Worm (Caenorhabditis elegans) whole organism, midembryonic: ENCODE results near the gene nhr-54.
A peak's percentile ranks its signal among the peaks of the same experiment; 100 is the strongest.

ENCODE experiments used
- T22C8.4 ChIP-seq: fragments of 200-800 bp; sonication (Bioruptor generic); IDR thresholded peaks from 2 replicates; pipeline ENCODE4 v1.3.6; 2022; ENCODE audit warnings: missing genetic modification characterization, missing compliant biosample characterization
- cog-1 ChIP-seq: sonication (generic microtip); optimal IDR thresholded peaks from 2 replicates; lab custom pipeline; 2016; ENCODE audit warnings: missing genetic modification characterization, missing compliant biosample characterization
- flt-1 ChIP-seq: fragments of 200-800 bp; sonication (Bioruptor generic); IDR thresholded peaks from 2 replicates; pipeline ENCODE4 v1.3.6; 2022; ENCODE audit warnings: missing genetic modification characterization, missing compliant biosample characterization
- klf-2 ChIP-seq: fragments of 200-800 bp; sonication (Bioruptor generic); conservative IDR thresholded peaks from 2 replicates; pipeline ENCODE4 v1.3.6; 2022; ENCODE audit warnings: missing genetic modification reagents, missing genetic modification characterization, missing compliant biosample characterization
- med-1 ChIP-seq: sonication (generic microtip); optimal IDR thresholded peaks from 2 replicates; lab custom pipeline; 2017; ENCODE audit warnings: missing genetic modification characterization, mild to moderate bottlenecking, missing compliant biosample characterization, antibody characterized with exemption, missing genetic modification reagents; ENCODE audit not compliant: insufficient read depth
- ref-1 ChIP-seq: fragments of 200-800 bp; sonication (Bioruptor generic); conservative IDR thresholded peaks from 2 replicates; pipeline ENCODE4 v1.3.6; 2022; ENCODE audit warnings: missing genetic modification reagents, missing genetic modification characterization, missing compliant biosample characterization
- tab-1 ChIP-seq: fragments of 200-800 bp; sonication (Bioruptor generic); IDR thresholded peaks from 2 replicates; pipeline ENCODE4 v1.3.6; 2022; ENCODE audit warnings: missing genetic modification characterization, missing compliant biosample characterization
- ztf-23 ChIP-seq: fragments of 200-800 bp; sonication (Bioruptor generic); IDR thresholded peaks from 2 replicates; pipeline ENCODE4 v1.3.6; 2022; ENCODE audit warnings: missing genetic modification reagents, missing genetic modification characterization, missing compliant biosample characterization
- ztf-29 ChIP-seq: fragments of 200-800 bp; sonication (Bioruptor generic); IDR thresholded peaks from 2 replicates; pipeline ENCODE4 v1.3.6; 2022; ENCODE audit warnings: missing genetic modification reagents, missing genetic modification characterization, missing compliant biosample characterization

The nhr-54 gene

ce11 chrV:16505828-16506227 lies at the start of gene nhr-54:
Gene nhr-54 (minus strand): TSS chrV:16505928.
- TF ChIP-seq klf-2: no peak
- TF ChIP-seq T22C8.4 (GFP tag; lab: Robert Waterston, UW): no peak

- TF ChIP-seq ztf-29 (GFP tag; lab: Robert Waterston, UW) (no peak; the same call in 1 of the 2 replicates), med-1 (GFP tag; lab: Kevin White, UChicago) (no peak), tab-1 (GFP tag; lab: Robert Waterston, UW) (peak; percentile 79), klf-2 (peak; percentile 83), flt-1 (peak; percentile 84), T22C8.4 (GFP tag; lab: Robert Waterston, UW) (peak; percentile 60; the same call in 1 of the 2 replicates), cog-1 (no peak), ztf-23 (peak; percentile 86), ref-1 (GFP tag; lab: Robert Waterston, UW) (peak; percentile 83)
Measured at ce11 chrV:16552929-16553328, 47.2 kb upstream of the nhr-54 start, which contains the start of gene Y32B12B.4. Gene Y32B12B.4 (plus strand): TSS chrV:16553327.

ce11 chrV:16550680-16551079 lies 45.0 kb upstream of the nhr-54 start, which contains the start of gene srbc-65:
Gene srbc-65 (plus strand): TSS chrV:16550980.
- TF ChIP-seq ref-1 (GFP tag; lab: Robert Waterston, UW) (no peak), T22C8.4 (GFP tag; lab: Robert Waterston, UW) (no peak), ztf-23 (no peak), ztf-29 (GFP tag; lab: Robert Waterston, UW) (no peak), tab-1 (GFP tag; lab: Robert Waterston, UW) (no peak), klf-2 (no peak)

ce11 chrV:16540657-16541056 lies 34.9 kb upstream of the nhr-54 start:
- no peak for TF ChIP-seq ref-1 (GFP tag; lab: Robert Waterston, UW)
- TF ChIP-seq ztf-29 (GFP tag; lab: Robert Waterston, UW): no peak
- TF ChIP-seq med-1 (GFP tag; lab: Kevin White, UChicago): no peak
- TF ChIP-seq ztf-23: no peak
- no peak for TF ChIP-seq cog-1
- no peak for TF ChIP-seq flt-1
- TF ChIP-seq klf-2: no peak
- no peak for TF ChIP-seq T22C8.4 (GFP tag; lab: Robert Waterston, UW)
- no peak for TF ChIP-seq tab-1 (GFP tag; lab: Robert Waterston, UW)

ce11 chrV:16539666-16540065 lies 33.9 kb upstream of the nhr-54 start:
- TF ChIP-seq tab-1 (GFP tag; lab: Robert Waterston, UW): no peak
- TF ChIP-seq flt-1: no peak
- no peak for TF ChIP-seq T22C8.4 (GFP tag; lab: Robert Waterston, UW)
- TF ChIP-seq ztf-29 (GFP tag; lab: Robert Waterston, UW): no peak
- TF ChIP-seq cog-1: no peak
- TF ChIP-seq klf-2: no peak
- no peak for TF ChIP-seq ztf-23
- no peak for TF ChIP-seq med-1 (GFP tag; lab: Kevin White, UChicago)
- TF ChIP-seq ref-1 (GFP tag; lab: Robert Waterston, UW): no peak

ce11 chrV:16537908-16538446 lies 32.2 kb upstream of the nhr-54 start, which contains the start of gene Y32B12B.2:
Gene Y32B12B.2 (plus strand): TSS chrV:16538396.
- TF ChIP-seq ztf-23: no peak
- TF ChIP-seq flt-1: 0 out of 2 replicates have a peak, but pooled peaks have one; percentile 27
- no peak for TF ChIP-seq klf-2

ce11 chrV:16536701-16537100 lies 31.0 kb upstream of the nhr-54 start, which contains the start of gene Y32B12B.1:
Gene Y32B12B.1 (plus strand): TSS chrV:16537001.
- TF ChIP-seq ztf-23 (no peak), tab-1 (GFP tag; lab: Robert Waterston, UW) (no peak), ztf-29 (GFP tag; lab: Robert Waterston, UW) (no peak), klf-2 (no peak), flt-1 (no peak), ref-1 (GFP tag; lab: Robert Waterston, UW) (no peak), T22C8.4 (GFP tag; lab: Robert Waterston, UW) (no peak), cog-1 (no peak)

- TF ChIP-seq flt-1: no peak
- TF ChIP-seq ref-1 (GFP tag; lab: Robert Waterston, UW): no peak
- no peak for TF ChIP-seq ztf-23
- no peak for TF ChIP-seq ztf-29 (GFP tag; lab: Robert Waterston, UW)
- TF ChIP-seq T22C8.4 (GFP tag; lab: Robert Waterston, UW): no peak
- TF ChIP-seq med-1 (GFP tag; lab: Kevin White, UChicago): no peak
- no peak for TF ChIP-seq klf-2
- TF ChIP-seq tab-1 (GFP tag; lab: Robert Waterston, UW): no peak
- TF ChIP-seq cog-1: no peak
Measured at ce11 chrV:16535172-16535571, 29.4 kb upstream of the nhr-54 start, which contains the start of gene Y32B12B.8. Gene Y32B12B.8 (plus strand): TSS chrV:16535472.

- TF ChIP-seq ztf-23: no peak
- TF ChIP-seq flt-1: no peak
- no peak for TF ChIP-seq T22C8.4 (GFP tag; lab: Robert Waterston, UW)
- no peak for TF ChIP-seq cog-1
- TF ChIP-seq tab-1 (GFP tag; lab: Robert Waterston, UW): no peak
- no peak for TF ChIP-seq med-1 (GFP tag; lab: Kevin White, UChicago)
- no peak for TF ChIP-seq ref-1 (GFP tag; lab: Robert Waterston, UW)
- TF ChIP-seq klf-2: no peak
- no peak for TF ChIP-seq ztf-29 (GFP tag; lab: Robert Waterston, UW)
Measured at ce11 chrV:16534000-16534399, 28.3 kb upstream of the nhr-54 start, which contains the start of gene cpr-2. Gene cpr-2 (minus strand): TSS chrV:16534100.

- TF ChIP-seq ztf-29 (GFP tag; lab: Robert Waterston, UW) (no peak), tab-1 (GFP tag; lab: Robert Waterston, UW) (no peak), T22C8.4 (GFP tag; lab: Robert Waterston, UW) (no peak), med-1 (GFP tag; lab: Kevin White, UChicago) (no peak), klf-2 (no peak), ref-1 (GFP tag; lab: Robert Waterston, UW) (no peak), flt-1 (no peak), cog-1 (no peak), ztf-23 (no peak)
Measured at ce11 chrV:16527796-16528195, 22.1 kb upstream of the nhr-54 start, which contains the start of gene F36D3.16. Gene F36D3.16 (plus strand): TSS chrV:16528096.
